Worm (Caenorhabditis elegans) whole organism, L3 larva: ENCODE measurements around the gene Y79H2A.2.

Experiments used
- R02D3.7 ChIP-seq: fragments of 150-350 bp; optimal IDR thresholded peaks from 2 replicates; lab custom pipeline; 2014; ENCODE audit warnings: missing biosample characterization, missing genetic modification characterization
- ZK546.5 ChIP-seq: sonication (generic microtip); optimal IDR thresholded peaks from 2 replicates; lab custom pipeline; 2017; ENCODE audit warnings: missing biosample characterization, missing genetic modification characterization
- aly-2 ChIP-seq: fragments of 150-350 bp; optimal IDR thresholded peaks from 2 replicates; lab custom pipeline; 2014; ENCODE audit warnings: missing biosample characterization, missing genetic modification characterization
- ceh-16 ChIP-seq: sonication (generic microtip); optimal IDR thresholded peaks from 2 replicates; lab custom pipeline; 2017; ENCODE audit warnings: missing biosample characterization, missing genetic modification characterization
- ceh-28 ChIP-seq: fragments of 150-350 bp; optimal IDR thresholded peaks from 2 replicates; lab custom pipeline; 2014; ENCODE audit warnings: missing biosample characterization, missing genetic modification reagents, missing genetic modification characterization
- ceh-9 ChIP-seq: sonication (generic microtip); optimal IDR thresholded peaks from 2 replicates; lab custom pipeline; 2018; ENCODE audit warnings: missing biosample characterization, missing genetic modification characterization
- daf-12 ChIP-seq: fragments of 150-350 bp; optimal IDR thresholded peaks from 2 replicates; lab custom pipeline; 2014; ENCODE audit warnings: missing biosample characterization, missing genetic modification reagents, missing genetic modification characterization
- egl-5 ChIP-seq: fragments of 150-350 bp; optimal IDR thresholded peaks from 2 replicates; lab custom pipeline; 2017; ENCODE audit warnings: missing biosample characterization, missing genetic modification reagents, missing genetic modification characterization, inconsistent platforms
- elt-1 ChIP-seq: fragments of 150-350 bp; optimal IDR thresholded peaks from 2 replicates; lab custom pipeline; 2014; ENCODE audit warnings: missing biosample characterization, missing genetic modification characterization
- elt-3 ChIP-seq, 3 experiments: fragments of 150-350 bp in 1 of 3; sonication (generic microtip) in 2 of 3; optimal IDR thresholded peaks; 2 replicates in 2 of 3; 4 replicates in 1 of 3; lab custom pipeline; 2014 to 2017; ENCODE audit warnings: missing biosample characterization in 3 of 3, missing genetic modification characterization in 3 of 3
- fos-1 ChIP-seq: fragments of 150-350 bp; optimal IDR thresholded peaks from 2 replicates; lab custom pipeline; 2014; ENCODE audit warnings: missing biosample characterization, missing genetic modification characterization
- jun-1 ChIP-seq: fragments of 150-350 bp; optimal IDR thresholded peaks from 2 replicates; lab custom pipeline; 2014; ENCODE audit warnings: missing biosample characterization, missing genetic modification reagents, missing genetic modification characterization
- lin-15B ChIP-seq: fragments of 150-350 bp; optimal IDR thresholded peaks from 2 replicates; lab custom pipeline; 2014; ENCODE audit warnings: missing biosample characterization, missing genetic modification characterization
- lin-39 ChIP-seq: fragments of 150-350 bp; optimal IDR thresholded peaks from 2 replicates; lab custom pipeline; 2018; ENCODE audit warnings: missing biosample characterization, missing genetic modification reagents, missing genetic modification characterization
- lsy-12 ChIP-seq: sonication (generic microtip); optimal IDR thresholded peaks from 2 replicates; lab custom pipeline; 2016; ENCODE audit warnings: mild to moderate bottlenecking, missing genetic modification characterization, missing compliant biosample characterization
- mdl-1 ChIP-seq: fragments of 150-350 bp; optimal IDR thresholded peaks from 2 replicates; lab custom pipeline; 2014; ENCODE audit warnings: missing biosample characterization, missing genetic modification characterization
- mml-1 ChIP-seq: fragments of 150-350 bp; sonication (generic microtip); optimal IDR thresholded peaks from 3 replicates; lab custom pipeline; 2014; ENCODE audit warnings: missing biosample characterization, missing genetic modification characterization
- nfya-1 ChIP-seq: sonication (generic microtip); optimal IDR thresholded peaks from 2 replicates; lab custom pipeline; 2017; ENCODE audit warnings: missing genetic modification characterization, mild to moderate bottlenecking, missing compliant biosample characterization, antibody characterized with exemption, moderate library complexity; ENCODE audit not compliant: insufficient read depth
- nhr-12 ChIP-seq: fragments of 150-350 bp; optimal IDR thresholded peaks from 2 replicates; lab custom pipeline; 2014; ENCODE audit warnings: missing biosample characterization, missing genetic modification characterization
- nhr-25 ChIP-seq: sonication (generic microtip); optimal IDR thresholded peaks from 2 replicates; lab custom pipeline; 2017; ENCODE audit warnings: missing biosample characterization, missing genetic modification characterization
- nhr-28 ChIP-seq: fragments of 150-350 bp; optimal IDR thresholded peaks from 2 replicates; lab custom pipeline; 2014; ENCODE audit warnings: missing biosample characterization, missing genetic modification characterization
- nhr-67 ChIP-seq: fragments of 150-350 bp; optimal IDR thresholded peaks from 2 replicates; lab custom pipeline; 2014; ENCODE audit warnings: missing biosample characterization, missing genetic modification characterization
- nhr-76 ChIP-seq: fragments of 150-350 bp; sonication (generic microtip); optimal IDR thresholded peaks from 5 replicates; lab custom pipeline; 2014; ENCODE audit warnings: missing biosample characterization, missing genetic modification characterization
- nhr-77 ChIP-seq: fragments of 150-350 bp; optimal IDR thresholded peaks from 2 replicates; lab custom pipeline; 2014; ENCODE audit warnings: missing biosample characterization, missing genetic modification characterization
- pqm-1 ChIP-seq: fragments of 150-350 bp; optimal IDR thresholded peaks from 2 replicates; lab custom pipeline; 2017; ENCODE audit warnings: missing biosample characterization, missing genetic modification characterization, inconsistent platforms
- sea-2 ChIP-seq: fragments of 150-350 bp; sonication (generic microtip); optimal IDR thresholded peaks from 4 replicates; lab custom pipeline; 2014; ENCODE audit warnings: missing biosample characterization, missing genetic modification reagents, missing genetic modification characterization
- skn-1 ChIP-seq: fragments of 150-350 bp; optimal IDR thresholded peaks from 2 replicates; lab custom pipeline; 2014; ENCODE audit warnings: missing biosample characterization, missing genetic modification characterization
- snpc-4 ChIP-seq: fragments of 150-350 bp; optimal IDR thresholded peaks from 2 replicates; lab custom pipeline; 2014; ENCODE audit warnings: missing biosample characterization, missing genetic modification characterization
- tbx-2 ChIP-seq: sonication (generic microtip); optimal IDR thresholded peaks from 2 replicates; lab custom pipeline; 2016; ENCODE audit warnings: mild to moderate bottlenecking, missing genetic modification characterization, missing compliant biosample characterization
- zag-1 ChIP-seq: fragments of 150-350 bp; optimal IDR thresholded peaks from 2 replicates; lab custom pipeline; 2014; ENCODE audit warnings: missing biosample characterization, missing genetic modification characterization
- ztf-11 ChIP-seq: fragments of 150-350 bp; optimal IDR thresholded peaks from 2 replicates; lab custom pipeline; 2014; ENCODE audit warnings: missing biosample characterization, missing genetic modification characterization
- ztf-4 ChIP-seq: fragments of 150-350 bp; optimal IDR thresholded peaks from 2 replicates; lab custom pipeline; 2014; ENCODE audit warnings: missing biosample characterization, missing genetic modification characterization

Y79H2A.2 gene

ce11 chrIII:12037217-12037616, 6.6 kb upstream of the Y79H2A.2 start:
- no peak for TF ChIP-seq mml-1
- TF ChIP-seq nhr-28 (tag; lab: Kevin White, UChicago), result no peak
- no peak for TF ChIP-seq sea-2 (GFP tag; lab: Kevin White, UChicago)
- TF ChIP-seq elt-3 (tag; optimal IDR thresholded peaks at IDR 0.05; lab: Kevin White, UChicago), result no peak
- TF ChIP-seq nhr-12 (tag; lab: Kevin White, UChicago), result no peak
- no peak for TF ChIP-seq ceh-9 (tag; lab: Kevin White, UChicago)
- no peak for TF ChIP-seq ceh-28 (tag; lab: Kevin White, UChicago)
- no peak for TF ChIP-seq nhr-76 (tag; lab: Kevin White, UChicago)
- no peak for TF ChIP-seq ceh-16 (tag; lab: Kevin White, UChicago)
- no peak for TF ChIP-seq nhr-77
- TF ChIP-seq ztf-4 (tag; lab: Kevin White, UChicago), result no peak
- TF ChIP-seq pqm-1 (tag; lab: Kevin White, UChicago), result no peak
- TF ChIP-seq fos-1 (tag; lab: Kevin White, UChicago), result no peak
- no peak for TF ChIP-seq mdl-1

ce11 chrIII:12034311-12034710, 3.7 kb upstream of the Y79H2A.2 start:
- TF ChIP-seq nhr-25 (tag; lab: Kevin White, UChicago), result no peak
- TF ChIP-seq ceh-28 (tag; lab: Kevin White, UChicago), result no peak
- no peak for TF ChIP-seq sea-2 (GFP tag; lab: Kevin White, UChicago)
- no peak for TF ChIP-seq pqm-1 (tag; lab: Kevin White, UChicago)
- TF ChIP-seq ceh-16 (tag; lab: Kevin White, UChicago), result no peak
- no peak for TF ChIP-seq egl-5 (tag; lab: Kevin White, UChicago)
- no peak for TF ChIP-seq zag-1 (tag; lab: Kevin White, UChicago)
- no peak for TF ChIP-seq aly-2 (tag; lab: Kevin White, UChicago)
- no peak for TF ChIP-seq skn-1 (tag; lab: Kevin White, UChicago)
- TF ChIP-seq snpc-4 (tag; lab: Kevin White, UChicago), result no peak
- no peak for TF ChIP-seq lin-39 (tag; lab: Kevin White, UChicago)
- no peak for TF ChIP-seq nhr-67
- TF ChIP-seq jun-1 (tag; lab: Kevin White, UChicago), result no peak
- no peak for TF ChIP-seq tbx-2
- no peak for TF ChIP-seq lsy-12 (tag; lab: Kevin White, UChicago)
- no peak for TF ChIP-seq ztf-11
- TF ChIP-seq, all 47 proteins: peak for 0

ce11 chrIII:12033259-12033658, 2.7 kb upstream of the Y79H2A.2 start:
- TF ChIP-seq nfya-1 (tag; lab: Kevin White, UChicago) (peak; percentile 86), nhr-67 (no peak)

ce11 chrIII:12028769-12029168, 1.8 kb downstream of the Y79H2A.2 start, which contains the start of gene Y79H2A.12:
TSS of gene Y79H2A.12 (minus strand) at chrIII:12028869.
- no peak for TF ChIP-seq lsy-12 (tag; lab: Kevin White, UChicago)

ce11 chrIII:12022281-12022680, 8.3 kb downstream of the Y79H2A.2 start:
- TF ChIP-seq mdl-1, result no peak
- no peak for TF ChIP-seq nhr-12 (tag; lab: Kevin White, UChicago)
- no peak for TF ChIP-seq ceh-9 (tag; lab: Kevin White, UChicago)
- TF ChIP-seq elt-1 (tag; lab: Kevin White, UChicago), result no peak
- no peak for TF ChIP-seq nhr-77
- TF ChIP-seq aly-2 (tag; lab: Kevin White, UChicago), result no peak
- TF ChIP-seq lin-39 (tag; lab: Kevin White, UChicago), result no peak
- no peak for TF ChIP-seq ZK546.5 (tag; lab: Kevin White, UChicago)
- no peak for TF ChIP-seq daf-12
- no peak for TF ChIP-seq tbx-2
- no peak for TF ChIP-seq sea-2 (GFP tag; lab: Kevin White, UChicago)
- TF ChIP-seq nhr-76 (tag; lab: Kevin White, UChicago), result no peak
- no peak for TF ChIP-seq egl-5 (tag; lab: Kevin White, UChicago)
- TF ChIP-seq R02D3.7 (tag; lab: Kevin White, UChicago), result no peak
- no peak for TF ChIP-seq lin-15B (tag; lab: Kevin White, UChicago)
- no peak for TF ChIP-seq ztf-11
- TF ChIP-seq nfya-1 (tag; lab: Kevin White, UChicago), result no peak
- no peak for TF ChIP-seq nhr-28 (tag; lab: Kevin White, UChicago)
- TF ChIP-seq, all 47 proteins: peak for 0
